Fruit fly (Drosophila melanogaster) whole organism, embryonic: Measurements from ENCODE around the gene Osi19.

Source experiments
- B-H1 ChIP-seq: fragments of 200-800 bp; sonication (Bioruptor generic); IDR thresholded peaks from 3 replicates; pipeline ENCODE4 v1.3.6; 2022; ENCODE audit warnings: missing biosample characterization, missing genetic modification characterization
- BEAF-32 ChIP-seq: fragments of 200-800 bp; sonication (Bioruptor generic); optimal IDR thresholded peaks from 3 replicates; lab custom pipeline; 2017; ENCODE audit warnings: missing biosample characterization, missing genetic modification characterization, mild to moderate bottlenecking, moderate library complexity, missing genetic modification reagents
- CG10366 ChIP-seq: fragments of 200-800 bp; sonication (Bioruptor generic); IDR thresholded peaks from 2 replicates; pipeline ENCODE4 v1.3.6; 2022; ENCODE audit warnings: missing biosample characterization, missing genetic modification characterization
- CG11456 ChIP-seq: fragments of 200-800 bp; sonication (Bioruptor generic); IDR thresholded peaks from 3 replicates; pipeline ENCODE4 v1.3.6; 2022; ENCODE audit warnings: missing biosample characterization, missing genetic modification characterization
- CG12071 ChIP-seq: fragments of 200-800 bp; sonication (Bioruptor generic); optimal IDR thresholded peaks from 3 replicates; lab custom pipeline; 2018; ENCODE audit warnings: missing biosample characterization, mild to moderate bottlenecking, missing genetic modification characterization
- CG18011 ChIP-seq: fragments of 200-800 bp; sonication (Bioruptor generic); optimal IDR thresholded peaks from 2 replicates; lab custom pipeline; 2017; ENCODE audit warnings: missing biosample characterization, missing genetic modification characterization, mild to moderate bottlenecking, moderate library complexity, missing genotype
- CG18476 ChIP-seq: fragments of 200-800 bp; sonication (Bioruptor generic); optimal IDR thresholded peaks from 2 replicates; lab custom pipeline; 2016; ENCODE audit warnings: missing biosample characterization, mild to moderate bottlenecking, missing genetic modification characterization
- CG18619 ChIP-seq: fragments of 200-800 bp; sonication (Bioruptor generic); optimal IDR thresholded peaks from 3 replicates; lab custom pipeline; 2017; ENCODE audit warnings: missing biosample characterization, mild to moderate bottlenecking, missing genetic modification characterization
- CG2116 ChIP-seq: fragments of 200-800 bp; sonication (Bioruptor generic); optimal IDR thresholded peaks from 3 replicates; lab custom pipeline; 2018; ENCODE audit warnings: missing biosample characterization, mild to moderate bottlenecking, missing genetic modification characterization
- CG30020 ChIP-seq: fragments of 200-800 bp; optimal IDR thresholded peaks from 2 replicates; lab custom pipeline; 2019; ENCODE audit warnings: missing biosample characterization, mild to moderate bottlenecking, missing genetic modification characterization, moderate library complexity
- CG31224 ChIP-seq: fragments of 200-800 bp; sonication (Bioruptor generic); IDR thresholded peaks from 2 replicates; pipeline ENCODE4 v1.3.6; 2022; ENCODE audit warnings: missing biosample characterization, missing genetic modification characterization
- CG3281 ChIP-seq: fragments of 200-800 bp; sonication (Bioruptor generic); optimal IDR thresholded peaks from 3 replicates; lab custom pipeline; 2017; ENCODE audit warnings: missing biosample characterization, mild to moderate bottlenecking, missing genetic modification characterization
- CG43689 ChIP-seq: fragments of 200-800 bp; sonication (Bioruptor generic); IDR thresholded peaks from 2 replicates; pipeline ENCODE4 v1.3.6; 2022; ENCODE audit warnings: missing biosample characterization, missing genetic modification characterization
- CG6689 ChIP-seq: fragments of 200-800 bp; sonication (Bioruptor generic); IDR thresholded peaks from 2 replicates; pipeline ENCODE4 v1.3.6; 2022; ENCODE audit warnings: missing biosample characterization, missing genetic modification characterization
- CG7271 ChIP-seq: fragments of 200-800 bp; sonication (Bioruptor generic); optimal IDR thresholded peaks from 2 replicates; lab custom pipeline; 2018; ENCODE audit warnings: missing biosample characterization, mild to moderate bottlenecking, missing genetic modification characterization, moderate library complexity
- CG7556 ChIP-seq: fragments of 200-800 bp; sonication (Bioruptor generic); optimal IDR thresholded peaks from 2 replicates; lab custom pipeline; 2017; ENCODE audit warnings: missing biosample characterization, mild to moderate bottlenecking, missing genetic modification characterization
- CG8765 ChIP-seq: fragments of 200-800 bp; sonication (Bioruptor generic); IDR thresholded peaks from 2 replicates; pipeline ENCODE4 v1.3.6; 2022; ENCODE audit warnings: missing biosample characterization, missing genetic modification characterization
- CrebB ChIP-seq: fragments of 200-800 bp; sonication (Bioruptor generic); optimal IDR thresholded peaks from 3 replicates; lab custom pipeline; 2018; ENCODE audit warnings: missing biosample characterization, mild to moderate bottlenecking, missing genetic modification characterization
- Dfd ChIP-seq, 2 experiments: fragments of >200 bp; optimal IDR thresholded peaks; 2 replicates each; lab custom pipeline; 2017; ENCODE audit warnings: missing biosample characterization in 2 of 2, missing genetic modification characterization in 2 of 2
- Hey ChIP-seq: fragments of 200-800 bp; sonication (Bioruptor generic); optimal IDR thresholded peaks from 3 replicates; lab custom pipeline; 2018; ENCODE audit warnings: missing biosample characterization, mild to moderate bottlenecking, missing genetic modification characterization
- Hr78 ChIP-seq, 2 experiments: fragments of 200-800 bp in 1 of 2; fragments of >200 bp in 1 of 2; sonication (Bioruptor generic) in 1 of 2; optimal IDR thresholded peaks; 2 replicates each; lab custom pipeline; 2017 to 2019; ENCODE audit warnings: missing biosample characterization in 2 of 2, missing genetic modification characterization in 2 of 2, mild to moderate bottlenecking in 1 of 2, moderate library complexity in 1 of 2
- Hsf ChIP-seq: fragments of 200-800 bp; sonication (Bioruptor generic); optimal IDR thresholded peaks from 3 replicates; lab custom pipeline; 2016; ENCODE audit warnings: missing biosample characterization, missing genetic modification characterization
- Meics ChIP-seq: fragments of 200-800 bp; sonication (Bioruptor generic); optimal IDR thresholded peaks from 2 replicates; lab custom pipeline; 2017; ENCODE audit warnings: missing biosample characterization, mild to moderate bottlenecking, missing genetic modification characterization
- NC2α ChIP-seq: fragments of 200-800 bp; sonication (Bioruptor generic); optimal IDR thresholded peaks from 2 replicates; lab custom pipeline; 2016; ENCODE audit warnings: missing biosample characterization, missing genetic modification characterization
- Opbp ChIP-seq: fragments of 200-800 bp; sonication (Bioruptor generic); IDR thresholded peaks from 3 replicates; pipeline ENCODE4 v1.3.6; 2022; ENCODE audit warnings: missing biosample characterization, missing genetic modification characterization; ENCODE audit not compliant: partially characterized antibody
- PHDP ChIP-seq: fragments of 200-800 bp; sonication (Bioruptor generic); optimal IDR thresholded peaks from 3 replicates; lab custom pipeline; 2018; ENCODE audit warnings: missing biosample characterization, mild to moderate bottlenecking, missing genetic modification characterization, moderate library complexity
- cas ChIP-seq: fragments of 200-800 bp; sonication (Bioruptor generic); IDR thresholded peaks from 2 replicates; pipeline ENCODE4 v1.3.6; 2022; ENCODE audit warnings: missing biosample characterization, missing genetic modification characterization
- croc ChIP-seq: fragments of 200-800 bp; sonication (Bioruptor generic); conservative IDR thresholded peaks from 3 replicates; pipeline ENCODE4 v1.3.6; 2022; ENCODE audit warnings: missing biosample characterization, missing genetic modification characterization
- dan ChIP-seq: fragments of 200-800 bp; sonication (Bioruptor generic); IDR thresholded peaks from 2 replicates; pipeline ENCODE4 v1.3.6; 2022; ENCODE audit warnings: missing biosample characterization, missing genetic modification characterization
- disco-r ChIP-seq: fragments of 200-800 bp; sonication (Bioruptor generic); optimal IDR thresholded peaks from 2 replicates; lab custom pipeline; 2016; ENCODE audit warnings: missing biosample characterization, missing genetic modification characterization
- esg ChIP-seq: fragments of 200-800 bp; sonication (Bioruptor generic); conservative IDR thresholded peaks from 2 replicates; pipeline ENCODE4 v1.3.6; 2022; ENCODE audit warnings: missing biosample characterization, missing genetic modification characterization
- ewg ChIP-seq: fragments of 200-800 bp; sonication (Bioruptor generic); optimal IDR thresholded peaks from 3 replicates; lab custom pipeline; 2017; ENCODE audit warnings: mild to moderate bottlenecking, missing biosample characterization, missing genetic modification reagents, missing genetic modification characterization
- fd3F ChIP-seq: fragments of 200-800 bp; sonication (Bioruptor generic); optimal IDR thresholded peaks from 2 replicates; lab custom pipeline; 2018; ENCODE audit warnings: missing biosample characterization, mild to moderate bottlenecking, missing genetic modification characterization, moderate library complexity
- gt ChIP-seq: fragments of 200-800 bp; sonication (Bioruptor generic); IDR thresholded peaks from 2 replicates; pipeline ENCODE4 v1.3.6; 2022; ENCODE audit warnings: missing biosample characterization, missing genetic modification characterization
- hbn ChIP-seq: fragments of 200-800 bp; sonication (Bioruptor generic); IDR thresholded peaks from 2 replicates; pipeline ENCODE4 v1.3.6; 2022; ENCODE audit warnings: missing biosample characterization, missing genetic modification characterization; ENCODE audit not compliant: partially characterized antibody
- insv ChIP-seq, 2 experiments: fragments of 200-800 bp; sonication (Bioruptor generic); optimal IDR thresholded peaks; 3 replicates each; lab custom pipeline; 2016 to 2018; ENCODE audit warnings: missing biosample characterization in 2 of 2, missing genetic modification characterization in 2 of 2
- knrl ChIP-seq: fragments of 200-800 bp; sonication (Bioruptor generic); IDR thresholded peaks from 3 replicates; pipeline ENCODE4 v1.3.6; 2022; ENCODE audit warnings: missing biosample characterization, missing genetic modification characterization; ENCODE audit not compliant: partially characterized antibody
- mam ChIP-seq: fragments of 200-800 bp; sonication (Bioruptor generic); optimal IDR thresholded peaks from 3 replicates; lab custom pipeline; 2016; ENCODE audit warnings: missing biosample characterization, missing genetic modification characterization
- nerfin-1 ChIP-seq: fragments of 200-800 bp; sonication (Bioruptor generic); optimal IDR thresholded peaks from 3 replicates; lab custom pipeline; 2019; ENCODE audit warnings: missing biosample characterization, mild to moderate bottlenecking, missing genetic modification characterization, moderate library complexity
- odd ChIP-seq: fragments of 200-800 bp; sonication (Bioruptor generic); optimal IDR thresholded peaks from 2 replicates; lab custom pipeline; 2017; ENCODE audit warnings: missing biosample characterization, mild to moderate bottlenecking, missing genetic modification characterization
- pan ChIP-seq, 4 experiments: fragments of >200 bp in 3 of 4; fragments of 200-800 bp in 1 of 4; sonication (Bioruptor generic) in 1 of 4; optimal IDR thresholded peaks in 3 of 4; IDR thresholded peaks in 1 of 4; 2 replicates each; pipeline versions ENCODE4 v1.3.6 to Lab custom; 2017 to 2022; ENCODE audit warnings: missing biosample characterization in 2 of 4, missing genetic modification characterization in 2 of 4, mixed read lengths in 1 of 4
- peb ChIP-seq: fragments of 200-800 bp; sonication (Bioruptor generic); IDR thresholded peaks from 2 replicates; pipeline ENCODE4 v1.3.6; 2022; ENCODE audit warnings: missing biosample characterization, missing genetic modification characterization
- pfk ChIP-seq: fragments of 200-800 bp; sonication (Bioruptor generic); optimal IDR thresholded peaks from 2 replicates; lab custom pipeline; 2018; ENCODE audit warnings: missing biosample characterization, mild to moderate bottlenecking, missing genetic modification characterization, moderate library complexity
- slbo ChIP-seq: fragments of 200-800 bp; sonication (Bioruptor generic); IDR thresholded peaks from 2 replicates; pipeline ENCODE4 v1.3.6; 2022; ENCODE audit warnings: missing biosample characterization, missing genetic modification characterization
- sr ChIP-seq: fragments of 200-800 bp; sonication (Bioruptor generic); IDR thresholded peaks from 3 replicates; pipeline ENCODE4 v1.3.6; 2022; ENCODE audit warnings: missing biosample characterization, missing genetic modification characterization
- tin ChIP-seq: fragments of 200-800 bp; sonication (Bioruptor generic); optimal IDR thresholded peaks from 3 replicates; lab custom pipeline; 2016; ENCODE audit warnings: missing biosample characterization, missing genetic modification characterization
- tll ChIP-seq, 2 experiments: fragments of 200-800 bp in 1 of 2; fragments of >200 bp in 1 of 2; sonication (Bioruptor generic) in 1 of 2; optimal IDR thresholded peaks; 2 replicates each; lab custom pipeline; 2017 to 2019; ENCODE audit warnings: missing biosample characterization in 2 of 2, missing genetic modification characterization in 2 of 2, mild to moderate bottlenecking in 1 of 2, moderate library complexity in 1 of 2
- trem ChIP-seq: fragments of 200-800 bp; optimal IDR thresholded peaks from 3 replicates; lab custom pipeline; 2019; ENCODE audit warnings: missing biosample characterization, mild to moderate bottlenecking, missing genetic modification characterization, moderate library complexity
- zfh2 ChIP-seq: fragments of 200-800 bp; sonication (Bioruptor generic); optimal IDR thresholded peaks from 2 replicates; lab custom pipeline; 2016; ENCODE audit warnings: missing biosample characterization, missing genetic modification characterization

The Osi19 gene

dm6 chr3R:6382733-6383465, 47.7 kb downstream of the Osi19 start, which contains the start of gene gzl (continued):
- TF ChIP-seq nerfin-1 (tag; lab: Kevin White, UChicago) (no peak), CG18619 (GFP tag; lab: Kevin White, UChicago) (no peak), CG18476 (GFP tag; lab: Kevin White, UChicago) (no peak), CG11456 (GFP tag; lab: Robert Waterston, UW) (no peak), mam (GFP tag; lab: Kevin White, UChicago) (no peak), croc (GFP tag; lab: Robert Waterston, UW) (no peak), fd3F (no peak), CG12071 (GFP tag; lab: Kevin White, UChicago) (no peak), Opbp (GFP tag; lab: Robert Waterston, UW) (peak; percentile 98), sr (GFP tag; lab: Robert Waterston, UW) (no peak), trem (tag; lab: Kevin White, UChicago) (peak; percentile 61), B-H1 (no peak), Hey (tag; lab: Kevin White, UChicago) (no peak), CG8765 (GFP tag; lab: Robert Waterston, UW) (no peak), NC2α (no peak), odd (GFP tag; lab: Kevin White, UChicago) (no peak), hbn (GFP tag; lab: Robert Waterston, UW) (peak; percentile 97), pfk (GFP tag; lab: Kevin White, UChicago) (no peak), ewg (GFP tag; lab: Kevin White, UChicago) (no peak), peb (no peak), CG7271 (tag; lab: Kevin White, UChicago) (no peak), BEAF-32 (GFP tag; lab: Kevin White, UChicago) (peak; percentile 95), tin (GFP tag; lab: Kevin White, UChicago) (no peak), disco-r (GFP tag; lab: Kevin White, UChicago) (no peak), CG6689 (GFP tag; lab: Robert Waterston, UW) (no peak), CG43689 (no peak), CG3281 (GFP tag; lab: Kevin White, UChicago) (no peak), CG2116 (GFP tag; lab: Kevin White, UChicago) (peak; percentile 65), zfh2 (GFP tag; lab: Kevin White, UChicago) (no peak), CG18011 (GFP tag; lab: Kevin White, UChicago) (no peak), CG7556 (no peak), Meics (no peak), PHDP (no peak), CrebB (no peak), slbo (GFP tag; lab: Robert Waterston, UW) (peak; percentile 13; the same call in 1 of the 2 replicates), esg (GFP tag; lab: Robert Waterston, UW) (no peak), Hsf (GFP tag; lab: Kevin White, UChicago) (no peak), Dfd (GFP tag; optimal IDR thresholded peaks at IDR 0.05; lab: Kevin White, UChicago) (no peak), tll (GFP tag; optimal IDR thresholded peaks at IDR 0.05; lab: Kevin White, UChicago) (no peak), Hr78 (GFP tag; optimal IDR thresholded peaks at IDR 0.05; lab: Kevin White, UChicago) (no peak), dan (GFP tag; lab: Robert Waterston, UW) (no peak), CG30020 (tag; lab: Kevin White, UChicago) (peak; percentile 39), knrl (GFP tag; lab: Robert Waterston, UW) (peak; percentile 96), gt (no peak), pan (optimal IDR thresholded peaks at IDR 0.05; lab: Kevin White, UChicago) (no peak), pan (GFP tag; optimal IDR thresholded peaks at IDR 0.05 in 1 of 2, IDR thresholded peaks at IDR 0.05 in 1 of 2) (no peak), insv (GFP tag; optimal IDR thresholded peaks at IDR 0.05; lab: Kevin White, UChicago) (no peak), CG31224 (GFP tag; lab: Robert Waterston, UW) (no peak), CG10366 (GFP tag; lab: Robert Waterston, UW) (no peak), cas (GFP tag; lab: Robert Waterston, UW) (no peak)
